Fruit fly (Drosophila melanogaster) Kc167 (cell line): Measurements from ENCODE around the gene CG31826.

Source experiments
- Myc ChIP-seq: fragments of >200 bp; optimal IDR thresholded peaks from 2 replicates; lab custom pipeline; 2017; ENCODE audit warnings: missing external identifiers
- Sin3A ChIP-seq: fragments of >200 bp; optimal IDR thresholded peaks from 2 replicates; lab custom pipeline; 2018; ENCODE audit warnings: missing external identifiers
- h ChIP-seq: fragments of >200 bp; optimal IDR thresholded peaks from 3 replicates; lab custom pipeline; 2018; ENCODE audit warnings: missing external identifiers

- no peak for TF ChIP-seq h (lab: Kevin White, UChicago)
- no peak for TF ChIP-seq Myc (lab: Kevin White, UChicago)
- TF ChIP-seq Sin3A (lab: Kevin White, UChicago): no peak
These were observed 29.3 kb downstream of the CG31826 start for dm6 chr2L:15743578-15743977.
